ENCODE assay signal across 3 worm cellular contexts in genomic region chrII:13004160-13004871, ce11.
A peak's percentile ranks its signal among the peaks of the same experiment; 100 is the strongest.
TF ChIP-seq lines count a peak whose summit lies in the region.

No protein-coding gene starts in this region.

TF ChIP-seq in whole organism, L1 larva, 84 proteins besides CTCF, POLR2A, EP300 and RAD21 (continued from another document):
- peak; percentile 42 for TF ChIP-seq elt-2 (tag; optimal IDR thresholded peaks at IDR 0.05; lab: Kevin White, UChicago)
- peak; percentile 89 for TF ChIP-seq nhr-85 (tag; lab: Kevin White, UChicago)
- peak in 1 of 3 experiments; percentile 2 for TF ChIP-seq dpl-1 (GFP tag; optimal IDR thresholded peaks at IDR 0.05; lab: Kevin White, UChicago)
- peak; percentile 88 for TF ChIP-seq blmp-1 (tag; optimal IDR thresholded peaks at IDR 0.05; lab: Kevin White, UChicago)

TF ChIP-seq in whole organism, L2 larva, 48 proteins besides CTCF, POLR2A, EP300 and RAD21 (continued from another document):
- TF ChIP-seq C34F6.9 (tag; optimal IDR thresholded peaks at IDR 0.05; lab: Kevin White, UChicago) (no peak), lin-39 (tag; optimal IDR thresholded peaks at IDR 0.05; lab: Kevin White, UChicago) (no peak), lsy-2 (tag; optimal IDR thresholded peaks at IDR 0.05; lab: Kevin White, UChicago) (no peak), R02D3.7 (tag; optimal IDR thresholded peaks at IDR 0.05; lab: Kevin White, UChicago) (no peak), nhr-12 (tag; optimal IDR thresholded peaks at IDR 0.05; lab: Kevin White, UChicago) (no peak), ztf-1 (GFP tag; conservative IDR thresholded peaks at IDR 0.05; lab: Robert Waterston, UW) (no peak), mdl-1 (tag; optimal IDR thresholded peaks at IDR 0.05; lab: Kevin White, UChicago) (no peak), ceh-82 (tag; optimal IDR thresholded peaks at IDR 0.05; lab: Kevin White, UChicago) (no peak), ama-1 (optimal IDR thresholded peaks at IDR 0.05; lab: Kevin White, UChicago) (no peak), ztf-11 (tag; optimal IDR thresholded peaks at IDR 0.05; lab: Kevin White, UChicago) (no peak), ZK546.5 (tag; optimal IDR thresholded peaks at IDR 0.05; lab: Kevin White, UChicago) (no peak), nhr-11 (tag; optimal IDR thresholded peaks at IDR 0.05; lab: Kevin White, UChicago) (no peak), peb-1 (tag; optimal IDR thresholded peaks at IDR 0.05; lab: Kevin White, UChicago) (no peak), snpc-4 (tag; optimal IDR thresholded peaks at IDR 0.05; lab: Kevin White, UChicago) (no peak), nhr-129 (tag; optimal IDR thresholded peaks at IDR 0.05; lab: Kevin White, UChicago) (peak; percentile 26), sma-3 (GFP tag; optimal IDR thresholded peaks at IDR 0.05; lab: Kevin White, UChicago) (no peak), sem-4 (tag; optimal IDR thresholded peaks at IDR 0.05; lab: Kevin White, UChicago) (peak; percentile 23), alr-1 (tag; optimal IDR thresholded peaks at IDR 0.05; lab: Kevin White, UChicago) (no peak), mab-5 (tag; optimal IDR thresholded peaks at IDR 0.05; lab: Kevin White, UChicago) (peak; percentile 58), ztf-4 (tag; optimal IDR thresholded peaks at IDR 0.05; lab: Kevin White, UChicago) (no peak), nhr-6 (tag; optimal IDR thresholded peaks at IDR 0.05; lab: Kevin White, UChicago) (no peak), gmeb-1 (tag; optimal IDR thresholded peaks at IDR 0.05; lab: Kevin White, UChicago) (peak; percentile 19), crh-2 (tag; optimal IDR thresholded peaks at IDR 0.05; lab: Kevin White, UChicago) (peak; percentile 38), dmd-4 (tag; optimal IDR thresholded peaks at IDR 0.05; lab: Kevin White, UChicago) (no peak), egl-27 (tag; optimal IDR thresholded peaks at IDR 0.05; lab: Kevin White, UChicago) (no peak), fos-1 (tag; optimal IDR thresholded peaks at IDR 0.05; lab: Kevin White, UChicago) (peak; percentile 33), mbf-1 (tag; optimal IDR thresholded peaks at IDR 0.05; lab: Kevin White, UChicago) (no peak), elt-3 (tag; optimal IDR thresholded peaks at IDR 0.05; lab: Kevin White, UChicago) (no peak), aly-2 (tag; optimal IDR thresholded peaks at IDR 0.05; lab: Kevin White, UChicago) (no peak), nhr-237 (tag; optimal IDR thresholded peaks at IDR 0.05; lab: Kevin White, UChicago) (no peak), unc-55 (GFP tag; optimal IDR thresholded peaks at IDR 0.05; lab: Kevin White, UChicago) (no peak), elt-1 (tag; optimal IDR thresholded peaks at IDR 0.05; lab: Kevin White, UChicago) (no peak), unc-39 (tag; optimal IDR thresholded peaks at IDR 0.05; lab: Kevin White, UChicago) (no peak)
TF ChIP-seq in whole organism, L2 larva: peak in this region for 11.

TF ChIP-seq in whole organism, L4 larva, 104 proteins besides CTCF, POLR2A, EP300 and RAD21 (continued from another document):
- TF ChIP-seq nhr-111 (GFP tag; optimal IDR thresholded peaks at IDR 0.05; lab: Kevin White, UChicago) (no peak), mxl-2 (GFP tag; conservative IDR thresholded peaks at IDR 0.05; lab: Robert Waterston, UW) (no peak), dve-1 (tag; optimal IDR thresholded peaks at IDR 0.05; lab: Kevin White, UChicago; ENCODE audit: insufficient read depth) (peak; percentile 51), nhr-48 (tag; optimal IDR thresholded peaks at IDR 0.05; lab: Kevin White, UChicago) (peak; percentile 55), ceh-44 (GFP tag; IDR thresholded peaks at IDR 0.05; lab: Robert Waterston, UW) (no peak), vab-7 (GFP tag; IDR thresholded peaks at IDR 0.05; lab: Robert Waterston, UW) (no peak), tag-97 (GFP tag; IDR thresholded peaks at IDR 0.05; lab: Robert Waterston, UW) (no peak), spr-1 (tag; optimal IDR thresholded peaks at IDR 0.05; lab: Kevin White, UChicago) (no peak), unc-62 (GFP tag; optimal IDR thresholded peaks at IDR 0.05 in 1 of 2; lab: Kevin White, UChicago) (peak in 1 of 2 experiments; percentile 97), unc-62 (tag; optimal IDR thresholded peaks at IDR 0.05; lab: Kevin White, UChicago) (no peak), zag-1 (tag; optimal IDR thresholded peaks at IDR 0.05; lab: Kevin White, UChicago) (no peak), daf-16 (GFP tag; optimal IDR thresholded peaks at IDR 0.05; lab: Kevin White, UChicago) (no peak), daf-16 (tag; optimal IDR thresholded peaks at IDR 0.05; lab: Kevin White, UChicago) (peak; percentile 68), tra-1 (GFP tag; IDR thresholded peaks at IDR 0.05; lab: Robert Waterston, UW) (0 out of 2 replicates have a peak, but pooled peaks have one; percentile 7), pqm-1 (tag; optimal IDR thresholded peaks at IDR 0.05; lab: Kevin White, UChicago) (peak; percentile 64)
